Fruit fly (Drosophila melanogaster) ovary, adult (tissue): Measurements from ENCODE around the gene Naam.

Experiments used
- CG17801 ChIP-seq: fragments of 200-800 bp; optimal IDR thresholded peaks from 2 replicates; lab custom pipeline; 2019; ENCODE audit warnings: missing biosample characterization, mild to moderate bottlenecking, missing genetic modification characterization, moderate library complexity; ENCODE audit not compliant: partially characterized antibody

The Naam gene

dm6 chr3R:19725584-19725983 is 54.3 kb downstream of the Naam start:
- no peak for TF ChIP-seq CG17801 (GFP tag; lab: Kevin White, UChicago)

DNA sequence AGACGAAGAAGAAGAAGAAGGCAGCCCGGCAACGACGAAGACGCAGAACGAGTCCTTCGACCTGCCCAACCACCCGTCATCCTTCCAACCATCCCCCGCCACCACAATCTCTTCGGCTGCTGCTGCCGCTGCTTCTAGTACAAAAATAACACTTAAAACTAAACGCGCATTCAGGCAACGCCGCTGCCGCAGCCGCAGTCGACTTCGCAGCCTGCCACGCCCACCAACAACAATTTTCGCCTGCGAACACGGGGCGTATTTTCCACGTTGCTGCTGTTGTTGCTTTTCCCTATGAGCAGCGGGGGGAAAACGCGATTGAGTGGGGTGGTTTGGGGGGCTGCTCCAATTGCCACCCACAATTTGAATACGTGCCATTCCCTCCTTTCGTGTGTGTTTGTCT is 56.6 kb downstream of the Naam start:
- TF ChIP-seq CG17801 (GFP tag; lab: Kevin White, UChicago), result no peak

DNA sequence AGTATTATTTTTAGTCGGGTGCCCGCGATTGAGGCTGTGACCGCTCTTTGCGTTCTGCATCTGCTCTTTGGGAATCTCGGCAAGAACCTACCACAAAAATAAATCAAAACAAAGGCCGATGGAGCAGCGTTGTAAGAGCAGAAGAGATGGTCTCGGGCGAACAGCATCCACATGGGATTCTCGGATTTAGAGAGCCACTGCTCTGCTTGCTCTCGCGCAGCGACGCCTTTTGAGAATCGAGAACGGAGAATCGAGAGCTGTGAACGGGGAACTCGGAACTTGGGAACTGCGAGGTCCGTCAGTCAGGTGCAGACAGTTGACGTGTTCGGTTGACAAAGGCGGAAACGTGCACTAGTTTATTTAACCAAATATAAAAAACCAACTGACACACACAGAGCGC is 59.2 kb downstream of the Naam start, which contains the start of gene GluClalpha:
Gene GluClalpha, plus strand, starts transcription at position 301 of the 400 bp plus-strand sequence.
- no peak for TF ChIP-seq CG17801 (GFP tag; lab: Kevin White, UChicago)

dm6 chr3R:19730953-19731482 is 59.8 kb downstream of the Naam start:
- no peak for TF ChIP-seq CG17801 (GFP tag; lab: Kevin White, UChicago)

DNA sequence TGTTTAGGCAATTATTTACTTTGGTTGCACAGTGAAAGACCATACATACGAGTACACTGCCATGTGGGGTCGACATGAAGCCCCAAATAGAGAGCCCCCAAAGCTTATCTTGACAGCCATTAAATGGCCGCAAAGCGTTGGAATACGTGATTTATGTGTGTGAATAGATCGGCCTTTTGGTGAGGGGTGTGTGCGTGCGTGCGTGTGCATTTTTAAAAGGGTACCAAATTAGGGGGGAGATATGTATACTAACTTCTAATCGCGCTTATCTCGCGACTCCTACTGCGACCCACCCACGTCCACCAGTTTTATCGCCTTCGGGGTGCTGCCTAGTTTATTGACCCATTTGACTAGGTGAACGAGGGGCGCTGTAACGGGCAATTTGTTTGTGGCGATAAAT is 71.6 kb downstream of the Naam start:
- TF ChIP-seq CG17801 (GFP tag; lab: Kevin White, UChicago), result no peak
